Worm (Caenorhabditis elegans) whole organism, mixed stage, embryonic: ENCODE data around the gene col-161.

ENCODE experiments used
- blmp-1 ChIP-seq: fragments of 150-350 bp; optimal IDR thresholded peaks from 2 replicates; lab custom pipeline; 2014; ENCODE audit warnings: missing biosample characterization, missing genetic modification characterization
- ceh-43 ChIP-seq: fragments of 200-800 bp; sonication (Bioruptor generic); optimal IDR thresholded peaks from 2 replicates; lab custom pipeline; 2018; ENCODE audit warnings: mild to moderate bottlenecking, missing genetic modification characterization, moderate library complexity, missing compliant biosample characterization
- elt-3 ChIP-seq: fragments of 150-350 bp; optimal IDR thresholded peaks from 2 replicates; lab custom pipeline; 2014; ENCODE audit warnings: missing biosample characterization, missing genetic modification characterization
- lsy-2 ChIP-seq: fragments of 150-350 bp; optimal IDR thresholded peaks from 2 replicates; lab custom pipeline; 2014; ENCODE audit warnings: missing biosample characterization, missing genetic modification characterization
- mab-5 ChIP-seq: fragments of 150-350 bp; optimal IDR thresholded peaks from 2 replicates; lab custom pipeline; 2014; ENCODE audit warnings: missing biosample characterization, missing genetic modification characterization
- mls-2 ChIP-seq: sonication (generic microtip); optimal IDR thresholded peaks from 2 replicates; lab custom pipeline; 2016; ENCODE audit warnings: mild to moderate bottlenecking, missing genetic modification characterization, moderate library complexity, missing compliant biosample characterization
- pha-4 ChIP-seq: fragments of 150-350 bp; optimal IDR thresholded peaks from 2 replicates; lab custom pipeline; 2018; ENCODE audit warnings: missing biosample characterization, missing genetic modification reagents, missing genetic modification characterization
- snpc-4 ChIP-seq: fragments of 150-350 bp; optimal IDR thresholded peaks from 2 replicates; lab custom pipeline; 2014; ENCODE audit warnings: missing biosample characterization, missing genetic modification characterization
- unc-120 ChIP-seq: sonication (generic microtip); optimal IDR thresholded peaks from 2 replicates; lab custom pipeline; 2017; ENCODE audit warnings: missing genetic modification characterization, missing compliant biosample characterization; ENCODE audit not compliant: poor library complexity, severe bottlenecking
- unc-62 ChIP-seq: fragments of 150-350 bp; optimal IDR thresholded peaks from 2 replicates; lab custom pipeline; 2014; ENCODE audit warnings: missing biosample characterization, missing genetic modification reagents, missing genetic modification characterization

DNA sequence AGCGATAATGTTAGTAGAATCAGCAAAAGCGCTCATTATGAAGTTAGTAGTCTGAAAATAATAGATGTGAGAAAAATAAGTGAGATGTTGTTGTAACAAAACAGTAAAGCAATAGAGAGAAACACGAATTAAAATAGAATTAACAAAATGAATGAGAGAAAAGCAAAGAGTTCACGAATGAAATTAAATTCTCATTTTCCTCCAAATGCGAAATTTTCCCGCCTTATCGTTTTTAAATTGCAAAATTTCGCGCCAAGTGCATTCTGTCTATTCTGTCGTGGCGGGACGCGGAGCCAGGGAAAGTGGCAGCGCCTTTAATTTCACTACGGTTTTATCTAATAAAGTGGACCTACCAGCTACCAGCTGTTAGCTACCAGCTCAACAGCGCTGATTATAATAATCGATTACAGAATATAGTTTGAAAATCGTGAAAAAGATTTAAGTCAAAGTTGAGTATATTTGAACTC is 5.6 kb downstream of the col-161 start, which contains the start of gene nasp-2:
- TF ChIP-seq blmp-1 (no peak), lsy-2 (tag; lab: Kevin White, UChicago) (no peak), elt-3 (tag; lab: Kevin White, UChicago) (no peak), unc-120 (tag; lab: Kevin White, UChicago) (no peak), pha-4 (tag; lab: Kevin White, UChicago) (no peak), snpc-4 (tag; lab: Kevin White, UChicago) (no peak), unc-62 (GFP tag; lab: Kevin White, UChicago) (no peak), mls-2 (tag; lab: Kevin White, UChicago) (no peak), ceh-43 (no peak), mab-5 (tag; lab: Kevin White, UChicago) (no peak)
